Worm (Caenorhabditis elegans): ENCODE data around the gene F38A5.6.

Gene F38A5.6

ce11 chrIV:6621252-6621651, 24.1 kb upstream of the F38A5.6 start, which contains the start of gene C01B10.3:
TSS of gene C01B10.3 (minus strand) at chrIV:6621352.
- TF ChIP-seq hlh-30 (tag; optimal IDR thresholded peaks at IDR 0.05; ENCODE audit: insufficient read depth) (no peak), ceh-6 (GFP tag; optimal IDR thresholded peaks at IDR 0.05) (no peak), elt-2 (tag; optimal IDR thresholded peaks at IDR 0.05) (no peak), ceh-24 (tag; optimal IDR thresholded peaks at IDR 0.05) (no peak), nfya-1 (tag; optimal IDR thresholded peaks at IDR 0.05) (no peak), rnt-1 (tag; optimal IDR thresholded peaks at IDR 0.05) (no peak), ceh-31 (tag; optimal IDR thresholded peaks at IDR 0.05) (no peak), fax-1 (tag; optimal IDR thresholded peaks at IDR 0.05) (no peak), nhr-11 (tag; optimal IDR thresholded peaks at IDR 0.05) (no peak), hlh-8 (tag; optimal IDR thresholded peaks at IDR 0.05) (no peak)

- TF ChIP-seq ceh-30 (tag; optimal IDR thresholded peaks at IDR 0.05), result no peak
- TF ChIP-seq ama-1 (optimal IDR thresholded peaks at IDR 0.05), result no peak
- TF ChIP-seq ceh-34 (tag; optimal IDR thresholded peaks at IDR 0.05), result no peak
- TF ChIP-seq pat-9 (tag; optimal IDR thresholded peaks at IDR 0.05), result no peak
- TF ChIP-seq ztf-16 (tag; optimal IDR thresholded peaks at IDR 0.05), result no peak
- no peak for TF ChIP-seq unc-3 (GFP tag; conservative IDR thresholded peaks at IDR 0.05)
- no peak for TF ChIP-seq unc-3 (tag; optimal IDR thresholded peaks at IDR 0.05)
- no peak for TF ChIP-seq fax-1 (tag; optimal IDR thresholded peaks at IDR 0.05)
- TF ChIP-seq ceh-18 (tag; optimal IDR thresholded peaks at IDR 0.05), result no peak
- TF ChIP-seq unc-55 (GFP tag; optimal IDR thresholded peaks at IDR 0.05), result no peak
- no peak for TF ChIP-seq ceh-48 (tag; optimal IDR thresholded peaks at IDR 0.05)
- TF ChIP-seq K02D7.2 (tag; optimal IDR thresholded peaks at IDR 0.05), result no peak
- no peak for TF ChIP-seq pros-1 (tag; optimal IDR thresholded peaks at IDR 0.05)
- no peak for TF ChIP-seq unc-86 (tag; optimal IDR thresholded peaks at IDR 0.05)
- TF ChIP-seq hlh-13 (GFP tag; optimal IDR thresholded peaks at IDR 0.05), result no peak
- TF ChIP-seq Y22D7AL.16 (tag; optimal IDR thresholded peaks at IDR 0.05), result no peak
These were observed 21.4 kb upstream of the F38A5.6 start for ce11 chrIV:6618607-6619006.

ce11 chrIV:6613296-6613695, 16.1 kb upstream of the F38A5.6 start, which contains the start of gene drh-1:
TSS of gene drh-1 (minus strand) at chrIV:6613353.
- TF ChIP-seq nfya-1 (tag; optimal IDR thresholded peaks at IDR 0.05) (no peak), C38D4.7 (GFP tag; optimal IDR thresholded peaks at IDR 0.05) (no peak), pha-2 (tag; optimal IDR thresholded peaks at IDR 0.05) (no peak), ama-1 (optimal IDR thresholded peaks at IDR 0.05) (no peak), hlh-6 (tag; optimal IDR thresholded peaks at IDR 0.05) (no peak), ets-4 (tag; optimal IDR thresholded peaks at IDR 0.05) (no peak), pag-3 (tag; optimal IDR thresholded peaks at IDR 0.05; ENCODE audit: borderline replicate concordance) (no peak), sox-4 (tag; optimal IDR thresholded peaks at IDR 0.05) (no peak), ceh-48 (tag; optimal IDR thresholded peaks at IDR 0.05) (no peak), elt-2 (tag; optimal IDR thresholded peaks at IDR 0.05) (no peak), pha-4 (tag; optimal IDR thresholded peaks at IDR 0.05) (no peak), hlh-15 (tag; optimal IDR thresholded peaks at IDR 0.05) (no peak), ceh-34 (tag; optimal IDR thresholded peaks at IDR 0.05) (no peak), ref-2 (tag; optimal IDR thresholded peaks at IDR 0.05) (no peak), ceh-2 (tag; optimal IDR thresholded peaks at IDR 0.05) (no peak)

- no peak for TF ChIP-seq ttx-3 (tag; optimal IDR thresholded peaks at IDR 0.05)
- no peak for TF ChIP-seq ceh-14 (tag; optimal IDR thresholded peaks at IDR 0.05)
- no peak for TF ChIP-seq ceh-45 (GFP tag; IDR thresholded peaks at IDR 0.05)
- no peak for TF ChIP-seq ceh-2 (tag; optimal IDR thresholded peaks at IDR 0.05)
- TF ChIP-seq rnt-1 (tag; optimal IDR thresholded peaks at IDR 0.05), result no peak
- no peak for TF ChIP-seq sdc-2 (tag; optimal IDR thresholded peaks at IDR 0.05)
- TF ChIP-seq nhr-11 (tag; optimal IDR thresholded peaks at IDR 0.05), result no peak
- TF ChIP-seq pha-4 (tag; optimal IDR thresholded peaks at IDR 0.05), result no peak
- TF ChIP-seq K02D7.2 (tag; optimal IDR thresholded peaks at IDR 0.05), result no peak
- no peak for TF ChIP-seq K09A11.1 (tag; optimal IDR thresholded peaks at IDR 0.05; ENCODE audit: insufficient read depth)
- no peak for TF ChIP-seq unc-55 (GFP tag; optimal IDR thresholded peaks at IDR 0.05)
- TF ChIP-seq ceh-48 (tag; optimal IDR thresholded peaks at IDR 0.05), result no peak
- TF ChIP-seq mec-3 (tag; optimal IDR thresholded peaks at IDR 0.05; ENCODE audit: borderline replicate concordance), result no peak
These were observed 9.9 kb upstream of the F38A5.6 start for ce11 chrIV:6607059-6607458.

Measured in whole organism, late embryonic.